Fruit fly (Drosophila melanogaster) whole organism, embryonic: ENCODE results near the gene CG5823.
A peak's percentile ranks its signal among the peaks of the same experiment; 100 is the strongest.

ENCODE experiments used
- ATbp ChIP-seq: fragments of 200-800 bp; sonication (Bioruptor generic); optimal IDR thresholded peaks from 2 replicates; lab custom pipeline; 2017; ENCODE audit warnings: missing biosample characterization, mild to moderate bottlenecking, missing genetic modification characterization, missing genetic modification reagents
- Aef1 ChIP-seq: fragments of 200-800 bp; sonication (Bioruptor generic); IDR thresholded peaks from 3 replicates; pipeline ENCODE4 v1.3.6; 2022; ENCODE audit warnings: missing biosample characterization, missing genetic modification characterization
- BEAF-32 ChIP-seq: fragments of 200-800 bp; sonication (Bioruptor generic); optimal IDR thresholded peaks from 3 replicates; lab custom pipeline; 2017; ENCODE audit warnings: missing biosample characterization, missing genetic modification characterization, mild to moderate bottlenecking, moderate library complexity, missing genetic modification reagents
- CG10431 ChIP-seq: fragments of 200-800 bp; sonication (Bioruptor generic); optimal IDR thresholded peaks from 3 replicates; lab custom pipeline; 2018; ENCODE audit warnings: missing biosample characterization, mild to moderate bottlenecking, missing genetic modification characterization
- CG12071 ChIP-seq: fragments of 200-800 bp; sonication (Bioruptor generic); optimal IDR thresholded peaks from 3 replicates; lab custom pipeline; 2018; ENCODE audit warnings: missing biosample characterization, mild to moderate bottlenecking, missing genetic modification characterization
- CG12659 ChIP-seq: fragments of 200-800 bp; sonication (Bioruptor generic); optimal IDR thresholded peaks from 3 replicates; lab custom pipeline; 2017; ENCODE audit warnings: mild to moderate bottlenecking, missing biosample characterization, missing genetic modification reagents, missing genetic modification characterization
- CG13296 ChIP-seq: fragments of 200-800 bp; sonication (Bioruptor generic); optimal IDR thresholded peaks from 3 replicates; lab custom pipeline; 2018; ENCODE audit warnings: missing biosample characterization, mild to moderate bottlenecking, missing genetic modification characterization
- CG14710 ChIP-seq: fragments of 200-800 bp; sonication (Bioruptor generic); optimal IDR thresholded peaks from 3 replicates; lab custom pipeline; 2019; ENCODE audit warnings: missing biosample characterization, mild to moderate bottlenecking, missing genetic modification characterization, moderate library complexity
- CG17612 ChIP-seq: fragments of 200-800 bp; sonication (Bioruptor generic); IDR thresholded peaks from 2 replicates; pipeline ENCODE4 v1.3.6; 2022; ENCODE audit warnings: missing biosample characterization, missing genetic modification characterization
- CG17829 ChIP-seq: fragments of 200-800 bp; optimal IDR thresholded peaks from 2 replicates; lab custom pipeline; 2019; ENCODE audit warnings: missing biosample characterization, mild to moderate bottlenecking, missing genetic modification characterization, moderate library complexity
- CG18262 ChIP-seq: fragments of 200-800 bp; optimal IDR thresholded peaks from 3 replicates; lab custom pipeline; 2019; ENCODE audit warnings: missing biosample characterization, mild to moderate bottlenecking, missing genetic modification characterization, moderate library complexity
- CG30403 ChIP-seq: fragments of 200-800 bp; sonication (Bioruptor generic); optimal IDR thresholded peaks from 3 replicates; lab custom pipeline; 2016; ENCODE audit warnings: missing biosample characterization, missing genetic modification characterization
- CG33557 ChIP-seq: fragments of 200-800 bp; sonication (Bioruptor generic); optimal IDR thresholded peaks from 2 replicates; lab custom pipeline; 2019; ENCODE audit warnings: missing biosample characterization, mild to moderate bottlenecking, missing genetic modification characterization, moderate library complexity
- CG34422 ChIP-seq: fragments of 200-800 bp; sonication (Bioruptor generic); IDR thresholded peaks from 3 replicates; pipeline ENCODE4 v1.3.6; 2022; ENCODE audit warnings: missing biosample characterization, missing genetic modification characterization
- CG7357 ChIP-seq: fragments of 200-800 bp; sonication (Bioruptor generic); IDR thresholded peaks from 3 replicates; pipeline ENCODE4 v1.3.6; 2022; ENCODE audit warnings: missing biosample characterization, missing genetic modification characterization
- CG9797 ChIP-seq: fragments of 200-800 bp; sonication (Bioruptor generic); optimal IDR thresholded peaks from 3 replicates; lab custom pipeline; 2018; ENCODE audit warnings: missing biosample characterization, mild to moderate bottlenecking, missing genetic modification characterization
- CG9817 ChIP-seq: fragments of 200-800 bp; sonication (Bioruptor generic); optimal IDR thresholded peaks from 2 replicates; lab custom pipeline; 2018; ENCODE audit warnings: missing biosample characterization, mild to moderate bottlenecking, missing genetic modification characterization, moderate library complexity
- CTCF ChIP-seq: fragments of 200-800 bp; sonication (Bioruptor generic); optimal IDR thresholded peaks from 2 replicates; lab custom pipeline; 2017; ENCODE audit warnings: missing biosample characterization, mild to moderate bottlenecking, missing genetic modification characterization, moderate library complexity
- D19A ChIP-seq: fragments of 200-800 bp; optimal IDR thresholded peaks from 3 replicates; lab custom pipeline; 2019; ENCODE audit warnings: missing biosample characterization, mild to moderate bottlenecking, missing genetic modification characterization, moderate library complexity
- Dad ChIP-seq: fragments of 200-800 bp; sonication (Bioruptor generic); optimal IDR thresholded peaks from 3 replicates; lab custom pipeline; 2016; ENCODE audit warnings: missing biosample characterization, missing genetic modification characterization
- Doc3 ChIP-seq: fragments of 200-800 bp; sonication (Bioruptor generic); IDR thresholded peaks from 3 replicates; pipeline ENCODE4 v1.3.6; 2022; ENCODE audit warnings: missing biosample characterization, missing genetic modification characterization; ENCODE audit not compliant: partially characterized antibody
- Fer2 ChIP-seq: fragments of 200-800 bp; sonication (Bioruptor generic); optimal IDR thresholded peaks from 2 replicates; lab custom pipeline; 2018; ENCODE audit warnings: missing biosample characterization, mild to moderate bottlenecking, missing genetic modification characterization, moderate library complexity
- H2.0 ChIP-seq: fragments of 200-800 bp; sonication (Bioruptor generic); IDR thresholded peaks from 2 replicates; pipeline ENCODE4 v1.3.6; 2022; ENCODE audit warnings: missing biosample characterization, missing genetic modification characterization
- HmgD ChIP-seq: fragments of 200-800 bp; sonication (Bioruptor generic); optimal IDR thresholded peaks from 3 replicates; lab custom pipeline; 2016; ENCODE audit warnings: missing biosample characterization, missing genetic modification characterization
- Kr ChIP-seq: fragments of 200-800 bp; sonication (Bioruptor generic); optimal IDR thresholded peaks from 2 replicates; lab custom pipeline; 2017; ENCODE audit warnings: missing biosample characterization, mild to moderate bottlenecking, missing genetic modification characterization
- MESR4 ChIP-seq: fragments of 200-800 bp; sonication (Bioruptor generic); optimal IDR thresholded peaks from 2 replicates; lab custom pipeline; 2018; ENCODE audit warnings: missing biosample characterization, mild to moderate bottlenecking, missing genetic modification characterization, moderate library complexity
- Nf-YB ChIP-seq: fragments of 200-800 bp; sonication (Bioruptor generic); optimal IDR thresholded peaks from 3 replicates; lab custom pipeline; 2019; ENCODE audit warnings: missing biosample characterization, mild to moderate bottlenecking, missing genetic modification characterization, moderate library complexity
- Opbp ChIP-seq: fragments of 200-800 bp; sonication (Bioruptor generic); IDR thresholded peaks from 3 replicates; pipeline ENCODE4 v1.3.6; 2022; ENCODE audit warnings: missing biosample characterization, missing genetic modification characterization; ENCODE audit not compliant: partially characterized antibody
- Ravus ChIP-seq: fragments of 200-800 bp; sonication (Bioruptor generic); IDR thresholded peaks from 2 replicates; pipeline ENCODE4 v1.3.6; 2022; ENCODE audit warnings: missing biosample characterization, missing genetic modification characterization
- Rx ChIP-seq: fragments of 200-800 bp; sonication (Bioruptor generic); IDR thresholded peaks from 2 replicates; pipeline ENCODE4 v1.3.6; 2022; ENCODE audit warnings: missing biosample characterization, missing genetic modification characterization
- ac ChIP-seq: fragments of 200-800 bp; sonication (Bioruptor generic); optimal IDR thresholded peaks from 3 replicates; lab custom pipeline; 2017; ENCODE audit warnings: missing biosample characterization, mild to moderate bottlenecking, missing genetic modification characterization
- amos ChIP-seq: fragments of 200-800 bp; sonication (Bioruptor generic); IDR thresholded peaks from 2 replicates; pipeline ENCODE4 v1.3.6; 2022; ENCODE audit warnings: missing biosample characterization, missing genetic modification characterization; ENCODE audit not compliant: partially characterized antibody
- dimm ChIP-seq: fragments of 200-800 bp; sonication (Bioruptor generic); IDR thresholded peaks from 2 replicates; pipeline ENCODE4 v1.3.6; 2022; ENCODE audit warnings: missing biosample characterization, missing genetic modification characterization
- ftz-f1 ChIP-seq: fragments of 200-800 bp; sonication (Bioruptor generic); optimal IDR thresholded peaks from 2 replicates; lab custom pipeline; 2016; ENCODE audit warnings: missing biosample characterization, missing genetic modification characterization
- gem ChIP-seq: fragments of 200-800 bp; sonication (Bioruptor generic); optimal IDR thresholded peaks from 2 replicates; lab custom pipeline; 2019; ENCODE audit warnings: missing biosample characterization, mild to moderate bottlenecking, missing genetic modification characterization, moderate library complexity
- gfzf ChIP-seq: fragments of 200-800 bp; sonication (Bioruptor generic); optimal IDR thresholded peaks from 2 replicates; lab custom pipeline; 2016; ENCODE audit warnings: missing biosample characterization, mild to moderate bottlenecking, missing genetic modification characterization, moderate library complexity
- grn ChIP-seq: fragments of 200-800 bp; sonication (Bioruptor generic); optimal IDR thresholded peaks from 3 replicates; lab custom pipeline; 2017; ENCODE audit warnings: missing biosample characterization, missing genetic modification characterization
- hb ChIP-seq: fragments of 200-800 bp; sonication (Bioruptor generic); IDR thresholded peaks from 3 replicates; pipeline ENCODE4 v1.3.6; 2022; ENCODE audit warnings: missing biosample characterization, missing genetic modification characterization; ENCODE audit not compliant: partially characterized antibody
- kni ChIP-seq: fragments of 200-800 bp; sonication (Bioruptor generic); optimal IDR thresholded peaks from 3 replicates; lab custom pipeline; 2017; ENCODE audit warnings: mild to moderate bottlenecking, missing biosample characterization, missing genetic modification reagents, missing genetic modification characterization
- lbe ChIP-seq: fragments of 200-800 bp; sonication (Bioruptor generic); optimal IDR thresholded peaks from 2 replicates; lab custom pipeline; 2016; ENCODE audit warnings: missing biosample characterization, mild to moderate bottlenecking, missing genetic modification characterization
- lmd ChIP-seq: fragments of 200-800 bp; sonication (Bioruptor generic); IDR thresholded peaks from 2 replicates; pipeline ENCODE4 v1.3.6; 2022; ENCODE audit warnings: missing biosample characterization, missing genetic modification characterization
- lola ChIP-seq, 3 experiments: fragments of >200 bp in 2 of 3; fragments of 200-800 bp in 1 of 3; sonication (Bioruptor generic) in 1 of 3; optimal IDR thresholded peaks; 2 replicates each; lab custom pipeline; 2017 to 2019; ENCODE audit warnings: missing biosample characterization in 3 of 3, missing genetic modification characterization in 3 of 3, mild to moderate bottlenecking in 1 of 3, moderate library complexity in 1 of 3
- nerfin-2 ChIP-seq: fragments of 200-800 bp; sonication (Bioruptor generic); IDR thresholded peaks from 2 replicates; pipeline ENCODE4 v1.3.6; 2022; ENCODE audit warnings: missing biosample characterization, missing genetic modification characterization; ENCODE audit not compliant: partially characterized antibody
- pan ChIP-seq, 4 experiments: fragments of >200 bp in 3 of 4; fragments of 200-800 bp in 1 of 4; sonication (Bioruptor generic) in 1 of 4; optimal IDR thresholded peaks in 3 of 4; IDR thresholded peaks in 1 of 4; 2 replicates each; pipeline versions ENCODE4 v1.3.6 to Lab custom; 2017 to 2022; ENCODE audit warnings: missing biosample characterization in 2 of 4, missing genetic modification characterization in 2 of 4, mixed read lengths in 1 of 4
- ranshi ChIP-seq: fragments of 200-800 bp; sonication (Bioruptor generic); IDR thresholded peaks from 2 replicates; pipeline ENCODE4 v1.3.6; 2022; ENCODE audit warnings: missing biosample characterization, missing genetic modification characterization
- slou ChIP-seq: fragments of 200-800 bp; sonication (Bioruptor generic); optimal IDR thresholded peaks from 3 replicates; lab custom pipeline; 2016; ENCODE audit warnings: missing biosample characterization, missing genetic modification characterization
- sr ChIP-seq: fragments of 200-800 bp; sonication (Bioruptor generic); IDR thresholded peaks from 3 replicates; pipeline ENCODE4 v1.3.6; 2022; ENCODE audit warnings: missing biosample characterization, missing genetic modification characterization
- ssp ChIP-seq: fragments of 200-800 bp; sonication (Bioruptor generic); IDR thresholded peaks from 2 replicates; pipeline ENCODE4 v1.3.6; 2022; ENCODE audit warnings: missing biosample characterization, missing genetic modification characterization
- stc ChIP-seq: fragments of 200-800 bp; sonication (Bioruptor generic); IDR thresholded peaks from 2 replicates; pipeline ENCODE4 v1.3.6; 2022; ENCODE audit warnings: missing biosample characterization, missing genetic modification characterization
- tin ChIP-seq: fragments of 200-800 bp; sonication (Bioruptor generic); optimal IDR thresholded peaks from 3 replicates; lab custom pipeline; 2016; ENCODE audit warnings: missing biosample characterization, missing genetic modification characterization

CG5823 gene

DNA sequence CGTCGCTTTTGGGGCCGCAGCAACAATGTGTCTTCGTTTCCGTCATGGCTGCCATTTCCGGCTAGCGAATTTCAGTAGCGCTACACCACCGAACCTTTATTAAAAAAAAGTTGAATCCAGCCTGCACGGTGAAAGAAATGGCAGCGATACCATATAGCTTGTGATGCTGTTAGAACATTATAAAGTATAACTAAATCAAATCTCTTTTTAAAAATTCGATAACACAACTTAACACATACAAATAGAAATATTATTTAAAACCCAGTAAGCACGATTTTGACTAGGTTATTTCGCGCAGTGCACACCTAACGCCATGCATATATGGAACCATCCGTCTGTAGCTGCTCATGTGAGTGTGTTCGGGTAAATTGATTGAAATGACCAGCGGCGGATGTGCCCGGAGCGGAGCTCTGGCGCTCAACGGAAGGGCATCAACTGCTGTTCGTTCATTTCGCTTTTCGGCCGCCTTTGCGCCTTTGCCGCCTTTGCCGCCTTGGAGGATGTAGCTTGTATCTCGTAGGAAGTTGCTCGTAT is 8.3 kb downstream of the CG5823 start (continued):
- peak; percentile 36; the same call in 1 of the 2 replicates for TF ChIP-seq ranshi (GFP tag; lab: Robert Waterston, UW)
- no peak for TF ChIP-seq pan (optimal IDR thresholded peaks at IDR 0.05; lab: Kevin White, UChicago)
- peak in 1 of 2 experiments; percentile 57 for TF ChIP-seq pan (GFP tag; optimal IDR thresholded peaks at IDR 0.05 in 1 of 2, IDR thresholded peaks at IDR 0.05 in 1 of 2)
- no peak for TF ChIP-seq Rx (GFP tag; lab: Robert Waterston, UW)
- no peak for TF ChIP-seq hb (GFP tag; lab: Robert Waterston, UW)
- TF ChIP-seq ac (GFP tag; lab: Kevin White, UChicago): no peak
- TF ChIP-seq CG17829 (tag; lab: Kevin White, UChicago): no peak
- peak; percentile 2 for TF ChIP-seq D19A
- TF ChIP-seq H2.0 (GFP tag; lab: Robert Waterston, UW): no peak
- peak; percentile 60 for TF ChIP-seq gem (tag; lab: Kevin White, UChicago)
- TF ChIP-seq ATbp (GFP tag; lab: Kevin White, UChicago): no peak
- no peak for TF ChIP-seq ftz-f1 (GFP tag; lab: Kevin White, UChicago)
- TF ChIP-seq grn (GFP tag; lab: Kevin White, UChicago): no peak
- no peak for TF ChIP-seq CTCF (GFP tag; lab: Kevin White, UChicago)
- no peak for TF ChIP-seq Kr
- peak; percentile 19 for TF ChIP-seq Fer2 (tag; lab: Kevin White, UChicago)
- TF ChIP-seq HmgD: no peak
- peak; percentile 24 for TF ChIP-seq CG30403
- TF ChIP-seq CG12071: no peak
- TF ChIP-seq nerfin-2 (GFP tag; lab: Robert Waterston, UW): no peak
- TF ChIP-seq dimm (GFP tag; lab: Robert Waterston, UW): no peak
- peak; percentile 45 for TF ChIP-seq CG9817 (tag; lab: Kevin White, UChicago)
- TF ChIP-seq sr: no peak
- no peak for TF ChIP-seq kni (GFP tag; lab: Kevin White, UChicago)
- no peak for TF ChIP-seq amos
- no peak for TF ChIP-seq CG17612 (GFP tag; lab: Robert Waterston, UW)
- no peak for TF ChIP-seq BEAF-32
- no peak for TF ChIP-seq slou
- TF ChIP-seq lbe (GFP tag; lab: Kevin White, UChicago): no peak
- TF ChIP-seq tin: peak; percentile 32
- no peak for TF ChIP-seq Nf-YB (GFP tag; lab: Kevin White, UChicago)
- TF ChIP-seq CG13296 (GFP tag; lab: Kevin White, UChicago): peak; percentile 57
- no peak for TF ChIP-seq stc
- no peak for TF ChIP-seq Doc3
- TF ChIP-seq gfzf (GFP tag; lab: Kevin White, UChicago): no peak
- no peak for TF ChIP-seq CG10431 (GFP tag; lab: Kevin White, UChicago)
- no peak for TF ChIP-seq CG9797 (GFP tag; lab: Kevin White, UChicago)
- no peak for TF ChIP-seq Ravus (GFP tag; lab: Robert Waterston, UW)
- no peak for TF ChIP-seq Opbp
- TF ChIP-seq lmd (GFP tag; lab: Robert Waterston, UW): peak; percentile 45
- no peak for TF ChIP-seq CG18262 (tag; lab: Kevin White, UChicago)
- no peak for TF ChIP-seq CG7357 (GFP tag; lab: Robert Waterston, UW)
- peak; percentile 37 for TF ChIP-seq CG12659 (GFP tag; lab: Kevin White, UChicago)
- no peak for TF ChIP-seq Dad (GFP tag; lab: Kevin White, UChicago)
- TF ChIP-seq ssp (GFP tag; lab: Robert Waterston, UW): peak; percentile 27; the same call in 1 of the 2 replicates
- TF ChIP-seq CG14710 (tag; lab: Kevin White, UChicago): no peak
- no peak for TF ChIP-seq MESR4 (GFP tag; lab: Kevin White, UChicago)
- TF ChIP-seq CG34422 (GFP tag; lab: Robert Waterston, UW): no peak
- no peak; the same call in 2 of the 3 replicates for TF ChIP-seq Aef1 (GFP tag; lab: Robert Waterston, UW)
- TF ChIP-seq CG33557 (GFP tag; lab: Kevin White, UChicago): no peak
- no peak for TF ChIP-seq lola (GFP tag; optimal IDR thresholded peaks at IDR 0.05; lab: Kevin White, UChicago)
